Fruit fly (Drosophila melanogaster) whole organism, adult: Measurements from ENCODE around the gene RpS4.

ENCODE experiments used
- CG11617 ChIP-seq: fragments of 200-800 bp; sonication (Bioruptor generic); optimal IDR thresholded peaks from 2 replicates; lab custom pipeline; 2017; ENCODE audit warnings: mild to moderate bottlenecking, missing biosample characterization, missing genetic modification reagents, missing genetic modification characterization
- CG12768 ChIP-seq: fragments of 200-800 bp; sonication (Bioruptor generic); optimal IDR thresholded peaks from 2 replicates; lab custom pipeline; 2017; ENCODE audit warnings: missing biosample characterization, missing genetic modification characterization, mild to moderate bottlenecking, moderate library complexity, missing genetic modification reagents
- CG14711 ChIP-seq: fragments of 200-800 bp; sonication (Bioruptor generic); optimal IDR thresholded peaks from 2 replicates; lab custom pipeline; 2018; ENCODE audit warnings: missing biosample characterization, mild to moderate bottlenecking, missing genetic modification characterization, moderate library complexity
- CG1620 ChIP-seq: fragments of 200-800 bp; sonication (Bioruptor generic); optimal IDR thresholded peaks from 2 replicates; lab custom pipeline; 2016; ENCODE audit warnings: missing biosample characterization, missing genetic modification characterization
- CG33017 ChIP-seq: fragments of 200-800 bp; sonication (Bioruptor generic); optimal IDR thresholded peaks from 2 replicates; lab custom pipeline; 2018; ENCODE audit warnings: missing biosample characterization, mild to moderate bottlenecking, missing genetic modification characterization, moderate library complexity
- CG5204 ChIP-seq: fragments of 200-800 bp; sonication (Bioruptor generic); optimal IDR thresholded peaks from 2 replicates; lab custom pipeline; 2016; ENCODE audit warnings: missing biosample characterization, missing genetic modification characterization
- CG7045 ChIP-seq: fragments of 200-800 bp; sonication (Bioruptor generic); optimal IDR thresholded peaks from 2 replicates; lab custom pipeline; 2017; ENCODE audit warnings: missing biosample characterization, mild to moderate bottlenecking, missing genetic modification characterization
- CG7101 ChIP-seq: fragments of 200-800 bp; sonication (Bioruptor generic); optimal IDR thresholded peaks from 2 replicates; lab custom pipeline; 2018; ENCODE audit warnings: missing biosample characterization, mild to moderate bottlenecking, missing genetic modification characterization, moderate library complexity
- Clk ChIP-seq: fragments of 200-800 bp; sonication (Bioruptor generic); optimal IDR thresholded peaks from 2 replicates; lab custom pipeline; 2017; ENCODE audit warnings: missing biosample characterization, missing genetic modification characterization
- Crg-1 ChIP-seq: fragments of 200-800 bp; sonication (Bioruptor generic); optimal IDR thresholded peaks from 2 replicates; lab custom pipeline; 2016; ENCODE audit warnings: missing biosample characterization, missing genetic modification characterization
- Hr96 ChIP-seq: fragments of 200-800 bp; sonication (Bioruptor generic); optimal IDR thresholded peaks from 2 replicates; lab custom pipeline; 2016; ENCODE audit warnings: missing biosample characterization, missing genetic modification characterization
- Mnt ChIP-seq: fragments of 200-800 bp; sonication (Bioruptor generic); optimal IDR thresholded peaks from 2 replicates; lab custom pipeline; 2016; ENCODE audit warnings: missing biosample characterization, mild to moderate bottlenecking, missing genetic modification characterization
- bab1 ChIP-seq: fragments of 200-800 bp; sonication (Bioruptor generic); optimal IDR thresholded peaks from 3 replicates; lab custom pipeline; 2019; ENCODE audit warnings: missing biosample characterization, mild to moderate bottlenecking, missing genetic modification characterization, moderate library complexity
- cic ChIP-seq: fragments of 200-800 bp; sonication (Bioruptor generic); optimal IDR thresholded peaks from 2 replicates; lab custom pipeline; 2017; ENCODE audit warnings: missing biosample characterization, mild to moderate bottlenecking, missing genetic modification characterization, moderate library complexity
- cnc ChIP-seq, 2 experiments: fragments of >200 bp; optimal IDR thresholded peaks; 2 replicates each; lab custom pipeline; 2017
- kay ChIP-seq: fragments of 200-800 bp; sonication (Bioruptor generic); peaks from one replicate; lab custom pipeline; 2016; ENCODE audit warnings: missing biosample characterization, missing genetic modification characterization, borderline replicate concordance
- ovo ChIP-seq: fragments of 200-800 bp; sonication (Bioruptor generic); optimal IDR thresholded peaks from 2 replicates; lab custom pipeline; 2016; ENCODE audit warnings: missing biosample characterization, missing genetic modification characterization
- pad ChIP-seq: fragments of 200-800 bp; sonication (Bioruptor generic); optimal IDR thresholded peaks from 3 replicates; lab custom pipeline; 2017; ENCODE audit warnings: missing biosample characterization, missing genetic modification characterization, mild to moderate bottlenecking, moderate library complexity, missing genetic modification reagents
- tj ChIP-seq: fragments of 200-800 bp; sonication (Bioruptor generic); optimal IDR thresholded peaks from 3 replicates; lab custom pipeline; 2017; ENCODE audit warnings: missing biosample characterization, mild to moderate bottlenecking, missing genetic modification characterization, moderate library complexity
- toe ChIP-seq: fragments of 200-800 bp; sonication (Bioruptor generic); optimal IDR thresholded peaks from 2 replicates; lab custom pipeline; 2016; ENCODE audit warnings: missing biosample characterization, missing genetic modification characterization

Gene RpS4

dm6 chr3L:13028740-13029139 is 12.8 kb upstream of the RpS4 start, which contains the start of gene CG17672:
CG17672 (plus strand) TSS chr3L:13028962.
- TF ChIP-seq CG5204 (GFP tag; lab: Kevin White, UChicago) (no peak), cnc (optimal IDR thresholded peaks at IDR 0.05; lab: Kevin White, UChicago) (no peak), CG14711 (tag; lab: Kevin White, UChicago) (no peak), CG7101 (no peak), CG12768 (GFP tag; lab: Kevin White, UChicago) (no peak)

DNA sequence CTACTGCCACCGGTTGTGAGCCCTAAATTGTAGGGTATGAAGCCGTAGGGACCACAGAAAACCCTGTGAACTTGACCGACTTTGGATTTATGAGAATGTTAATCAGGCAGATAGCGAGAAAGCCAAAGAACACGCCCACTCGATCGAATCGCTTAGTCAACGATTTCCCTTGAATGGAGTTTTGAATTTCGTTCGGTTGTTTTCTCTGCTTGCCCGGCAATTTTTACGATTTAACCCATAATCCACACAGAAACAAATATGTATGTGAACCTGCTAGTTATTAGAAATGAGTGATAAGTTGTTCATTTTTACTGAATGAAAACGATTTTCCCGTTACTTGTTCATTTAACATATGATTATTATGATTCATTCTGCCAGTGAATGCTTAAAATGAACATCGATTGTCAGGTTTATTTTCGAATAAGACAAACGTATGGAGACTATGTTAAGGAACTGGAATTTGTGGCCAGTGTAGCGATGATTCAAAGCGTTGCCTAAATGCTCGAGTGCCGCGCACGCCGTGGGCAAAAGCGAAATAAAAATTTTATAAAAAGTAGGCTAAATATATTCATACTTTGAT is 11.4 kb upstream of the RpS4 start:
- TF ChIP-seq tj (GFP tag; lab: Kevin White, UChicago) (peak; percentile 90), CG7101 (no peak), CG1620 (GFP tag; lab: Kevin White, UChicago) (no peak), toe (GFP tag; lab: Kevin White, UChicago) (no peak), cic (GFP tag; lab: Kevin White, UChicago) (no peak), Crg-1 (GFP tag; lab: Kevin White, UChicago) (no peak), CG14711 (tag; lab: Kevin White, UChicago) (no peak), bab1 (GFP tag; lab: Kevin White, UChicago) (peak; percentile 36), CG12768 (GFP tag; lab: Kevin White, UChicago) (no peak), CG33017 (tag; lab: Kevin White, UChicago) (no peak), CG5204 (GFP tag; lab: Kevin White, UChicago) (no peak), Mnt (GFP tag; lab: Kevin White, UChicago) (no peak), ovo (GFP tag; lab: Kevin White, UChicago) (no peak)

DNA sequence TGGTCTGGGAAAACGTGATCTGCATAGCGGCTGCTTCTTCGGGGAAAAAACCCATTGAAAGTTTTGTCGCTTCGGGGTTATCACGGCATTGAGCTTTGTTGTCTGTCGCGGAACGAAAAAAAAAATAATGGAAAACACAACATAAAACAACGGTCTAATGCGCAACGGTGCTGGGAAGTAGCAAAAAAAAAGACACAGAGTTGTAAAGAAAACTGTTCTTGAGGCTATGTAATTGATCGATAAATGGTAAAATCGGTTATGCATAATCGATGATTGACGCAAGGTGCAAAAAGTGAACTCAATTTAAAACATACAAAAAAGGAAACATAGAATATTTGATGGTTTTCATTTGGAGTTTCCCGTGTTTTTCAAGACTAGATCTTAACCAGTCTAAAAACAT is 10.2 kb upstream of the RpS4 start:
- TF ChIP-seq CG7101 (no peak), toe (GFP tag; lab: Kevin White, UChicago) (no peak), CG1620 (GFP tag; lab: Kevin White, UChicago) (no peak), Hr96 (GFP tag; lab: Kevin White, UChicago) (no peak), CG14711 (tag; lab: Kevin White, UChicago) (no peak), cnc (optimal IDR thresholded peaks at IDR 0.05; lab: Kevin White, UChicago) (no peak), CG7045 (GFP tag; lab: Kevin White, UChicago) (no peak), cic (GFP tag; lab: Kevin White, UChicago) (no peak), tj (GFP tag; lab: Kevin White, UChicago) (no peak), bab1 (GFP tag; lab: Kevin White, UChicago) (no peak), CG12768 (GFP tag; lab: Kevin White, UChicago) (no peak), Clk (GFP tag; lab: Kevin White, UChicago) (no peak), CG33017 (tag; lab: Kevin White, UChicago) (no peak), pad (no peak), CG11617 (no peak)

dm6 chr3L:13032085-13032914 is 9.3 kb upstream of the RpS4 start:
- TF ChIP-seq ovo (GFP tag; lab: Kevin White, UChicago), result peak; percentile 66
- TF ChIP-seq Mnt (GFP tag; lab: Kevin White, UChicago), result no peak

DNA sequence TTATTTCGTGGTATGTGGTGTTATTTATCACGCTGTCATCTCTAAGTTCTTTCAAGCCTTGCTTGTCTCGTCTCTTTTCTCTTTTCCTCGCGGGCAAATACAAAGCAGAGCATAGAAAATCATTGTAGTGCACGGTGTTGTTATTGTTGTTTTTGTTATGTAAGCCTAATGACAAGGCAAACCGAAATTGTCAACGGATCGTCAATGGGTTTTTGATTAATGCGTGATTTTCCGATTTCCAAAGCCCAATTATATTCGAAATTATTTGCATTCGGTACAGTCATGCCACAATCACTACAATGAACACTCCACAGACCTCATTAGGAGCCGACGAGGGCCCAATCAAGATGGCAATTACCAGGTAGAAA is 8.7 kb upstream of the RpS4 start:
- TF ChIP-seq Clk (GFP tag; lab: Kevin White, UChicago) (no peak), toe (GFP tag; lab: Kevin White, UChicago) (no peak), Crg-1 (GFP tag; lab: Kevin White, UChicago) (no peak), CG5204 (GFP tag; lab: Kevin White, UChicago) (no peak), CG33017 (tag; lab: Kevin White, UChicago) (no peak), pad (no peak)

- peak; percentile 25 for TF ChIP-seq bab1 (GFP tag; lab: Kevin White, UChicago)
- no peak for TF ChIP-seq pad
- no peak for TF ChIP-seq CG12768 (GFP tag; lab: Kevin White, UChicago)
- no peak for TF ChIP-seq CG7045 (GFP tag; lab: Kevin White, UChicago)
- TF ChIP-seq ovo (GFP tag; lab: Kevin White, UChicago), result no peak
Measured at dm6 chr3L:13033361-13033760, 8.2 kb upstream of the RpS4 start.

- TF ChIP-seq kay (GFP tag; lab: Kevin White, UChicago) (no peak), ovo (GFP tag; lab: Kevin White, UChicago) (peak; percentile 26), pad (no peak), CG1620 (GFP tag; lab: Kevin White, UChicago) (peak; percentile 55), Crg-1 (GFP tag; lab: Kevin White, UChicago) (peak; percentile 26), toe (GFP tag; lab: Kevin White, UChicago) (peak; percentile 26), cic (GFP tag; lab: Kevin White, UChicago) (no peak), CG7101 (no peak), Hr96 (GFP tag; lab: Kevin White, UChicago) (peak; percentile 45), Mnt (GFP tag; lab: Kevin White, UChicago) (peak; percentile 24), bab1 (GFP tag; lab: Kevin White, UChicago) (peak; percentile 50), CG33017 (tag; lab: Kevin White, UChicago) (no peak)
Measured at dm6 chr3L:13036706-13037457, 4.7 kb upstream of the RpS4 start, which contains the start of gene Srrm1. Srrm1 (plus strand) TSS chr3L:13036821.
